Worm (Caenorhabditis elegans) whole organism, midembryonic: ENCODE data around the gene Y75B8A.31.

ENCODE experiments used
- T22C8.4 ChIP-seq: fragments of 200-800 bp; sonication (Bioruptor generic); IDR thresholded peaks from 2 replicates; pipeline ENCODE4 v1.3.6; 2022; ENCODE audit warnings: missing genetic modification characterization, missing compliant biosample characterization
- cog-1 ChIP-seq: sonication (generic microtip); optimal IDR thresholded peaks from 2 replicates; lab custom pipeline; 2016; ENCODE audit warnings: missing genetic modification characterization, missing compliant biosample characterization
- flt-1 ChIP-seq: fragments of 200-800 bp; sonication (Bioruptor generic); IDR thresholded peaks from 2 replicates; pipeline ENCODE4 v1.3.6; 2022; ENCODE audit warnings: missing genetic modification characterization, missing compliant biosample characterization
- klf-2 ChIP-seq: fragments of 200-800 bp; sonication (Bioruptor generic); conservative IDR thresholded peaks from 2 replicates; pipeline ENCODE4 v1.3.6; 2022; ENCODE audit warnings: missing genetic modification reagents, missing genetic modification characterization, missing compliant biosample characterization
- med-1 ChIP-seq: sonication (generic microtip); optimal IDR thresholded peaks from 2 replicates; lab custom pipeline; 2017; ENCODE audit warnings: missing genetic modification characterization, mild to moderate bottlenecking, missing compliant biosample characterization, antibody characterized with exemption, missing genetic modification reagents; ENCODE audit not compliant: insufficient read depth
- ref-1 ChIP-seq: fragments of 200-800 bp; sonication (Bioruptor generic); conservative IDR thresholded peaks from 2 replicates; pipeline ENCODE4 v1.3.6; 2022; ENCODE audit warnings: missing genetic modification reagents, missing genetic modification characterization, missing compliant biosample characterization
- tab-1 ChIP-seq: fragments of 200-800 bp; sonication (Bioruptor generic); IDR thresholded peaks from 2 replicates; pipeline ENCODE4 v1.3.6; 2022; ENCODE audit warnings: missing genetic modification characterization, missing compliant biosample characterization
- ztf-23 ChIP-seq: fragments of 200-800 bp; sonication (Bioruptor generic); IDR thresholded peaks from 2 replicates; pipeline ENCODE4 v1.3.6; 2022; ENCODE audit warnings: missing genetic modification reagents, missing genetic modification characterization, missing compliant biosample characterization
- ztf-29 ChIP-seq: fragments of 200-800 bp; sonication (Bioruptor generic); IDR thresholded peaks from 2 replicates; pipeline ENCODE4 v1.3.6; 2022; ENCODE audit warnings: missing genetic modification reagents, missing genetic modification characterization, missing compliant biosample characterization

Gene Y75B8A.31

ce11 chrIII:12366989-12367557 lies 15.6 kb downstream of the Y75B8A.31 start, which contains the start of gene Y75B8A.33:
TSS of gene Y75B8A.33 (minus strand) at chrIII:12367373.
- TF ChIP-seq flt-1 (GFP tag; lab: Robert Waterston, UW), result peak; percentile 66; the same call in 1 of the 2 replicates
- no peak for TF ChIP-seq ztf-29 (GFP tag; lab: Robert Waterston, UW)

- TF ChIP-seq T22C8.4 (GFP tag; lab: Robert Waterston, UW), result peak; percentile 6; the same call in 1 of the 2 replicates
- TF ChIP-seq cog-1 (tag; lab: Kevin White, UChicago), result no peak
- no peak for TF ChIP-seq ztf-29 (GFP tag; lab: Robert Waterston, UW)
- TF ChIP-seq ref-1 (GFP tag; lab: Robert Waterston, UW), result no peak
- TF ChIP-seq klf-2, result 0 out of 2 replicates have a peak, but pooled peaks have one; percentile 15
These were observed 16.4 kb downstream of the Y75B8A.31 start for ce11 chrIII:12367891-12368290.

ce11 chrIII:12368462-12369306 lies 17.2 kb downstream of the Y75B8A.31 start, which contains the start of gene his-72:
TSS of gene his-72 (minus strand) at chrIII:12369050.
- peak; percentile 37; the same call in 1 of the 2 replicates for TF ChIP-seq tab-1 (GFP tag; lab: Robert Waterston, UW)
- TF ChIP-seq cog-1 (tag; lab: Kevin White, UChicago), result no peak
- peak; percentile 34; the same call in 1 of the 2 replicates for TF ChIP-seq flt-1 (GFP tag; lab: Robert Waterston, UW)
- peak; percentile 17; the same call in 1 of the 2 replicates for TF ChIP-seq ztf-29 (GFP tag; lab: Robert Waterston, UW)
- 0 out of 2 replicates have a peak, but pooled peaks have one; percentile 37 for TF ChIP-seq T22C8.4 (GFP tag; lab: Robert Waterston, UW)

- TF ChIP-seq med-1 (GFP tag; lab: Kevin White, UChicago) (no peak), ztf-23 (peak; percentile 50; the same call in 1 of the 2 replicates), ref-1 (GFP tag; lab: Robert Waterston, UW) (no peak)
These were observed 18.0 kb downstream of the Y75B8A.31 start for ce11 chrIII:12369476-12369875.

ce11 chrIII:12370011-12370506 lies 18.6 kb downstream of the Y75B8A.31 start, which contains the start of gene rpt-6:
TSS of gene rpt-6 (plus strand) at chrIII:12370456.
- TF ChIP-seq ref-1 (GFP tag; lab: Robert Waterston, UW) (no peak), T22C8.4 (GFP tag; lab: Robert Waterston, UW) (no peak), flt-1 (GFP tag; lab: Robert Waterston, UW) (no peak), ztf-23 (no peak), klf-2 (no peak), tab-1 (GFP tag; lab: Robert Waterston, UW) (no peak), med-1 (GFP tag; lab: Kevin White, UChicago) (no peak), cog-1 (tag; lab: Kevin White, UChicago) (no peak)

- TF ChIP-seq ztf-29 (GFP tag; lab: Robert Waterston, UW) (no peak), flt-1 (GFP tag; lab: Robert Waterston, UW) (no peak), klf-2 (no peak), T22C8.4 (GFP tag; lab: Robert Waterston, UW) (no peak), tab-1 (GFP tag; lab: Robert Waterston, UW) (no peak), cog-1 (tag; lab: Kevin White, UChicago) (no peak), med-1 (GFP tag; lab: Kevin White, UChicago) (no peak), ztf-23 (no peak), ref-1 (GFP tag; lab: Robert Waterston, UW) (no peak)
These were observed 20.9 kb downstream of the Y75B8A.31 start for ce11 chrIII:12372080-12373065.

- TF ChIP-seq T22C8.4 (GFP tag; lab: Robert Waterston, UW), result no peak
- no peak for TF ChIP-seq cog-1 (tag; lab: Kevin White, UChicago)
- TF ChIP-seq tab-1 (GFP tag; lab: Robert Waterston, UW), result no peak
- no peak for TF ChIP-seq med-1 (GFP tag; lab: Kevin White, UChicago)
- no peak for TF ChIP-seq flt-1 (GFP tag; lab: Robert Waterston, UW)
- TF ChIP-seq klf-2, result no peak
- TF ChIP-seq ztf-23, result no peak
- TF ChIP-seq ref-1 (GFP tag; lab: Robert Waterston, UW), result no peak
- TF ChIP-seq ztf-29 (GFP tag; lab: Robert Waterston, UW), result no peak
These were observed 21.9 kb downstream of the Y75B8A.31 start for ce11 chrIII:12373306-12373705.

- no peak for TF ChIP-seq ztf-29 (GFP tag; lab: Robert Waterston, UW)
These were observed 22.4 kb downstream of the Y75B8A.31 start, which contains the start of gene glrx-5 for ce11 chrIII:12373807-12374266. TSS of gene glrx-5 (minus strand) at chrIII:12373857.

ce11 chrIII:12375614-12376013 lies 24.2 kb downstream of the Y75B8A.31 start:
- TF ChIP-seq ref-1 (GFP tag; lab: Robert Waterston, UW) (no peak), med-1 (GFP tag; lab: Kevin White, UChicago) (no peak), ztf-29 (GFP tag; lab: Robert Waterston, UW) (no peak), T22C8.4 (GFP tag; lab: Robert Waterston, UW) (no peak), tab-1 (GFP tag; lab: Robert Waterston, UW) (no peak), ztf-23 (no peak), klf-2 (no peak), flt-1 (GFP tag; lab: Robert Waterston, UW) (no peak)
